Fruit fly (Drosophila melanogaster): ENCODE results near the gene Gss2.

- TF ChIP-seq aop (GFP tag; IDR thresholded peaks at IDR 0.05) (no peak), ash1 (GFP tag; optimal IDR thresholded peaks at IDR 0.05) (no peak), croc (GFP tag; conservative IDR thresholded peaks at IDR 0.05) (no peak), CG30020 (tag; optimal IDR thresholded peaks at IDR 0.05) (no peak), Lhr (GFP tag; optimal IDR thresholded peaks at IDR 0.05) (no peak), fd96Cb (tag; optimal IDR thresholded peaks at IDR 0.05) (no peak), Spps (tag; optimal IDR thresholded peaks at IDR 0.05) (no peak), CG10979 (tag; optimal IDR thresholded peaks at IDR 0.05) (no peak), insv (GFP tag; optimal IDR thresholded peaks at IDR 0.05) (no peak), knrl (GFP tag; IDR thresholded peaks at IDR 0.05; ENCODE audit: partially characterized antibody) (no peak), E2f2 (GFP tag; IDR thresholded peaks at IDR 0.05) (no peak), slbo (GFP tag; IDR thresholded peaks at IDR 0.05) (no peak), CG16863 (GFP tag; optimal IDR thresholded peaks at IDR 0.05) (no peak)
Measured at dm6 chrX:17879211-17879897, 20.1 kb upstream of the Gss2 start.
